Fruit fly (Drosophila melanogaster): ENCODE data around the gene CG17328.

Gene CG17328

DNA sequence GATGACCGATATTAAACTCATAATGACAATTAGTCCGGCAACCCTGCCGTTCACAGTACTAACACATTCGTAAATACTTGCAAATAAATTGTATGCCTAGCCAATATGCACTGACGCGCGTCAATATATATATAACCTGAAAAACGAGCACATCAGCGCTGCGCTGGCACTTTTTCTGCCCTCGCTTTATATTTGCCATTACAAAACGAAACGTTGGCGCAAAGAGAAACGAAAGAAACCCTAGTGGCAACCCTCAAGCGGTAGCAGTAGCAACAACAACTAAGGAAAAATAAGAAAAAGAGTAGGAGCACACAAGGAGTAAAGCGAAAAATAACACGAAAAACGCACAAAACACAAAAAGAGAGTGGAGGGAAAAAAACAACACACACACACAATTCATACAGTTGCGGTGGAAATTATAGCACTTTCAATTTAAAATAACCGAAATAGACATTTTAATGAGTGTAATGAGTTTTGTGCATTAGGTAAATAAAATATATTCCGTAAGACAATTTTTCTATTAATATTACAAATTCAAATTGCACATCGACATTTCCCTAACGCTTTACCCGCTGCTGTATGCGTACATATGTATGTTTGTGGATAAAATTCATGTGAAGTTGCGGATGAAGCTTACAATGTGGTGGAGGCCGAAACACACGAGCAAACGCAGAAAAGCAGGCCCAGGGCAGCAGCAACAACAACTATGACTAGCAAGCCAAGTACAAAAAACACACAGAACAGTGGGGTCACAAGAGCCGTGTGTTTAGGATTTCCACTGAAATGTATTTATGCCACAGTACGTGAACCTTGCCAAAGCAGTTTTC, 51.2 kb downstream of the CG17328 start (continued):
- TF ChIP-seq nom (GFP tag; optimal IDR thresholded peaks at IDR 0.05) (peak; percentile 99), NfI (GFP tag; optimal IDR thresholded peaks at IDR 0.05) (peak; percentile 99), CG13775 (GFP tag; optimal IDR thresholded peaks at IDR 0.05) (peak; percentile 99), Gug (GFP tag; IDR thresholded peaks at IDR 0.05) (peak; percentile 95), schlank (tag; optimal IDR thresholded peaks at IDR 0.05) (peak; percentile 98), psq (GFP tag; optimal IDR thresholded peaks at IDR 0.05) (peak; percentile 98), stwl (tag; optimal IDR thresholded peaks at IDR 0.05) (peak; percentile 27), Hr78 (GFP tag; optimal IDR thresholded peaks at IDR 0.05) (peak in 1 of 2 experiments; percentile 96), CTCF (GFP tag; optimal IDR thresholded peaks at IDR 0.05) (peak; percentile 71), usp (GFP tag; optimal IDR thresholded peaks at IDR 0.05) (no peak), CG14441 (GFP tag; IDR thresholded peaks at IDR 0.05) (peak; percentile 99), sens-2 (GFP tag; IDR thresholded peaks at IDR 0.05) (peak; percentile 99), Hey (tag; optimal IDR thresholded peaks at IDR 0.05) (peak; percentile 96), CG8478 (optimal IDR thresholded peaks at IDR 0.05) (no peak), CG8281 (tag; optimal IDR thresholded peaks at IDR 0.05) (peak; percentile 95), CG4360 (GFP tag; IDR thresholded peaks at IDR 0.05) (peak; percentile 84), CG17802 (tag; optimal IDR thresholded peaks at IDR 0.05) (peak; percentile 89), prd (optimal IDR thresholded peaks at IDR 0.05) (no peak), prd (GFP tag; IDR thresholded peaks at IDR 0.05) (peak; percentile 99), HLHmδ (GFP tag; optimal IDR thresholded peaks at IDR 0.05) (peak; percentile 1), Elba2 (GFP tag; optimal IDR thresholded peaks at IDR 0.05) (peak; percentile 72), tin (GFP tag; optimal IDR thresholded peaks at IDR 0.05) (peak; percentile 99), CG14667 (GFP tag; IDR thresholded peaks at IDR 0.05) (peak; percentile 97), dysf (GFP tag; IDR thresholded peaks at IDR 0.05) (peak; percentile 99), CG2129 (GFP tag; IDR thresholded peaks at IDR 0.05; ENCODE audit: partially characterized antibody) (no peak), gt (GFP tag; IDR thresholded peaks at IDR 0.05) (peak; percentile 93), vfl (GFP tag; optimal IDR thresholded peaks at IDR 0.05) (peak; percentile 98), Dref (GFP tag; IDR thresholded peaks at IDR 0.05) (peak; percentile 36; the same call in 1 of the 2 replicates), insv (GFP tag; optimal IDR thresholded peaks at IDR 0.05) (peak; percentile 56 to 83), Sry-δ (GFP tag; optimal IDR thresholded peaks at IDR 0.05) (peak; percentile 67), fd64A (GFP tag; optimal IDR thresholded peaks at IDR 0.05) (peak; percentile 98), sr (GFP tag; IDR thresholded peaks at IDR 0.05) (peak; percentile 93), Doc3 (GFP tag; IDR thresholded peaks at IDR 0.05; ENCODE audit: partially characterized antibody) (no peak), Myb (GFP tag; optimal IDR thresholded peaks at IDR 0.05) (peak; percentile 90), pfk (GFP tag; optimal IDR thresholded peaks at IDR 0.05) (peak; percentile 55), CG4282 (GFP tag; optimal IDR thresholded peaks at IDR 0.05) (peak; percentile 77), Neu2 (GFP tag; optimal IDR thresholded peaks at IDR 0.05; ENCODE audit: borderline replicate concordance) (peak; percentile 60), CG14965 (GFP tag; optimal IDR thresholded peaks at IDR 0.05; ENCODE audit: borderline replicate concordance) (peak; percentile 81), CG15601 (tag; optimal IDR thresholded peaks at IDR 0.05) (peak; percentile 98), CG31224 (GFP tag; IDR thresholded peaks at IDR 0.05) (peak; percentile 96), sima (GFP tag; optimal IDR thresholded peaks at IDR 0.05) (peak; percentile 96), fd102C (GFP tag; optimal IDR thresholded peaks at IDR 0.05) (peak; percentile 92), yki (optimal IDR thresholded peaks at IDR 0.05) (peak; percentile 66), CG2199 (GFP tag; IDR thresholded peaks at IDR 0.05) (peak; percentile 99), Bdp1 (GFP tag; optimal IDR thresholded peaks at IDR 0.05) (peak; percentile 91), hbn (GFP tag; IDR thresholded peaks at IDR 0.05; ENCODE audit: partially characterized antibody) (no peak), CG9609 (GFP tag; optimal IDR thresholded peaks at IDR 0.05) (peak; percentile 97), E2f1 (GFP tag; IDR thresholded peaks at IDR 0.05) (peak; percentile 99), CG12104 (GFP tag; optimal IDR thresholded peaks at IDR 0.05) (peak; percentile 99), repo (GFP tag; optimal IDR thresholded peaks at IDR 0.05) (peak; percentile 96), Aef1 (GFP tag; IDR thresholded peaks at IDR 0.05) (peak; percentile 98)

All from whole organism, embryonic.